Fruit fly (Drosophila melanogaster) whole organism, prepupa: ENCODE results near the gene alpha-PheRS.

Experiments used
- Blimp-1 ChIP-seq: fragments of 200-800 bp; sonication (Bioruptor generic); optimal IDR thresholded peaks from 3 replicates; lab custom pipeline; 2017; ENCODE audit warnings: missing biosample characterization, missing genetic modification characterization, mild to moderate bottlenecking, moderate library complexity, missing genetic modification reagents
- CG16779 ChIP-seq: fragments of 200-800 bp; sonication (Bioruptor generic); optimal IDR thresholded peaks from 3 replicates; lab custom pipeline; 2017; ENCODE audit warnings: missing biosample characterization, mild to moderate bottlenecking, missing genetic modification characterization
- Hr38 ChIP-seq: sonication (Bioruptor generic); optimal IDR thresholded peaks from 2 replicates; lab custom pipeline; 2016; ENCODE audit warnings: missing biosample characterization, missing genetic modification characterization
- Hr4 ChIP-seq: fragments of 200-800 bp; sonication (Bioruptor generic); optimal IDR thresholded peaks from 3 replicates; lab custom pipeline; 2016; ENCODE audit warnings: missing biosample characterization, missing genetic modification characterization
- lz ChIP-seq: fragments of 200-800 bp; sonication (Bioruptor generic); optimal IDR thresholded peaks from 3 replicates; lab custom pipeline; 2016; ENCODE audit warnings: missing biosample characterization, missing genetic modification characterization

DNA sequence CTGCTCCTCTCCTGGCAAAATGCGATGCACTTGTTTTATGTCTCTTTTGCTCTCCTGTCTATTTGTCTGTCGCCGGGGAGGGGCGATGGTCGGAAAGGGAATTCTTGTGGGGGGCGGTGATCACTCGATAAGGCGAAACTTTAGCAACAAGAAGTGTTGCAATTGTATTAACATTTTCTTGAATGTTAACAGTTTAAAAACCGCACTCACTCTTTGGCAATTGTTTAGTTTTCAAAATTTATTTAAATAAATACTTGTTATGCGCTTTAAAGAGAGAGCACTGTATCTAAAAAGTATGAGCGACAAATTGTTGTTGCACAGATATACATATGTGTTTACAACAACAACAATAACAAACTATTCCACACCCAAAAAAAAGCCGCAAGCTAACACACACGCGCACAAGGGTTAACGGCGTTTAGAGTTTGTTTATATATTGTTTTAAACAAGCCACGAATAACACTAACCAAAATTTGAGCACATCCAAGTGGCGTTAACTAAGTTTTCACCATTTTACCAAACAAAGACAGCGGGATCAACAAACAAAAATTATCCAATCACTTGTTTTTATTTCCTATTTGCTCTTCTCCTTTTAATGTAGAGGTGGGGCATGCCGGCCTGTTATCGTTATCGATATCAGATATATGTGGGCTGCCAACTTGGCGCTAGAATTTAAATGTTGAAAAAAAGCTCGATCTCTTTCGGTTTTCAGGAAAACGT lies 43.8 kb downstream of the alpha-PheRS start, which contains the start of gene CG2258:
- TF ChIP-seq Hr4 (GFP tag; lab: Kevin White, UChicago) (peak; percentile 85), Blimp-1 (peak; percentile 24), Hr38 (GFP tag; lab: Kevin White, UChicago) (peak; percentile 71), CG16779 (tag; lab: Kevin White, UChicago) (peak; percentile 57), lz (GFP tag; lab: Kevin White, UChicago) (peak; percentile 74)
